Fruit fly (Drosophila melanogaster) whole organism, embryonic: ENCODE results near the gene CG10338.
A peak's percentile ranks its signal among the peaks of the same experiment; 100 is the strongest.

Experiments used
- Abd-B ChIP-seq: fragments of 200-800 bp; sonication (Bioruptor generic); optimal IDR thresholded peaks from 2 replicates; lab custom pipeline; 2018; ENCODE audit warnings: missing biosample characterization, mild to moderate bottlenecking, missing genetic modification characterization, moderate library complexity
- Ada2b ChIP-seq: fragments of 200-800 bp; sonication (Bioruptor generic); IDR thresholded peaks from 2 replicates; pipeline ENCODE4 v1.3.6; 2022; ENCODE audit warnings: missing biosample characterization, missing genetic modification characterization
- Blimp-1 ChIP-seq: fragments of 200-800 bp; sonication (Bioruptor generic); optimal IDR thresholded peaks from 3 replicates; lab custom pipeline; 2018; ENCODE audit warnings: missing biosample characterization, missing genetic modification characterization, mild to moderate bottlenecking, moderate library complexity, missing genetic modification reagents
- CG10366 ChIP-seq: fragments of 200-800 bp; sonication (Bioruptor generic); IDR thresholded peaks from 2 replicates; pipeline ENCODE4 v1.3.6; 2022; ENCODE audit warnings: missing biosample characterization, missing genetic modification characterization
- CG10462 ChIP-seq: fragments of 200-800 bp; sonication (Bioruptor generic); optimal IDR thresholded peaks from 2 replicates; lab custom pipeline; 2016; ENCODE audit warnings: missing biosample characterization, missing genetic modification characterization
- CG13775 ChIP-seq: fragments of 200-800 bp; sonication (Bioruptor generic); optimal IDR thresholded peaks from 3 replicates; lab custom pipeline; 2017; ENCODE audit warnings: missing biosample characterization, mild to moderate bottlenecking, missing genetic modification characterization
- CG16815 ChIP-seq: fragments of 200-800 bp; sonication (Bioruptor generic); optimal IDR thresholded peaks from 3 replicates; lab custom pipeline; 2017; ENCODE audit warnings: missing biosample characterization, mild to moderate bottlenecking, missing genetic modification characterization
- CG17385 ChIP-seq: fragments of 200-800 bp; sonication (Bioruptor generic); optimal IDR thresholded peaks from 3 replicates; lab custom pipeline; 2018; ENCODE audit warnings: missing biosample characterization, mild to moderate bottlenecking, missing genetic modification characterization
- CG17802 ChIP-seq: fragments of 200-800 bp; sonication (Bioruptor generic); optimal IDR thresholded peaks from 2 replicates; lab custom pipeline; 2018; ENCODE audit warnings: missing biosample characterization, mild to moderate bottlenecking, missing genetic modification characterization, moderate library complexity
- CG2678 ChIP-seq: fragments of 200-800 bp; sonication (Bioruptor generic); optimal IDR thresholded peaks from 3 replicates; lab custom pipeline; 2019; ENCODE audit warnings: missing biosample characterization, mild to moderate bottlenecking, missing genetic modification characterization, moderate library complexity
- CG6654 ChIP-seq: fragments of 200-800 bp; sonication (Bioruptor generic); optimal IDR thresholded peaks from 2 replicates; lab custom pipeline; 2017; ENCODE audit warnings: missing biosample characterization, mild to moderate bottlenecking, missing genetic modification characterization
- CG6813 ChIP-seq: fragments of 200-800 bp; sonication (Bioruptor generic); optimal IDR thresholded peaks from 2 replicates; lab custom pipeline; 2017; ENCODE audit warnings: missing biosample characterization, missing genetic modification characterization, mild to moderate bottlenecking, moderate library complexity, missing genetic modification reagents
- CG8388 ChIP-seq: fragments of 200-800 bp; sonication (Bioruptor generic); optimal IDR thresholded peaks from 2 replicates; lab custom pipeline; 2019; ENCODE audit warnings: missing biosample characterization, mild to moderate bottlenecking, missing genetic modification characterization, moderate library complexity
- CG8944 ChIP-seq: fragments of 200-800 bp; sonication (Bioruptor generic); optimal IDR thresholded peaks from 3 replicates; lab custom pipeline; 2016; ENCODE audit warnings: missing biosample characterization, missing genetic modification characterization
- CG9727 ChIP-seq: fragments of 200-800 bp; sonication (Bioruptor generic); optimal IDR thresholded peaks from 3 replicates; lab custom pipeline; 2017; ENCODE audit warnings: missing biosample characterization, mild to moderate bottlenecking, missing genetic modification characterization
- D ChIP-seq, 2 experiments: fragments of 200-800 bp in 1 of 2; fragments of >200 bp in 1 of 2; sonication (Bioruptor generic) in 1 of 2; optimal IDR thresholded peaks; 2 replicates in 1 of 2; 3 replicates in 1 of 2; lab custom pipeline; 2017; ENCODE audit warnings: mild to moderate bottlenecking in 1 of 2, missing biosample characterization in 1 of 2, missing genetic modification characterization in 1 of 2, missing genetic modification reagents in 1 of 2
- Dbx ChIP-seq: fragments of 200-800 bp; sonication (Bioruptor generic); IDR thresholded peaks from 3 replicates; pipeline ENCODE4 v1.3.6; 2022; ENCODE audit warnings: missing biosample characterization, missing genetic modification characterization
- Dip3 ChIP-seq: fragments of 200-800 bp; sonication (Bioruptor generic); optimal IDR thresholded peaks from 3 replicates; lab custom pipeline; 2016; ENCODE audit warnings: missing biosample characterization, missing genetic modification characterization
- Dll ChIP-seq: fragments of 200-800 bp; sonication (Bioruptor generic); IDR thresholded peaks from 4 replicates; pipeline ENCODE4 v1.3.6; 2022; ENCODE audit warnings: missing biosample characterization, missing genetic modification characterization; ENCODE audit not compliant: partially characterized antibody
- HHEX ChIP-seq: fragments of 200-800 bp; sonication (Bioruptor generic); optimal IDR thresholded peaks from 3 replicates; lab custom pipeline; 2017; ENCODE audit warnings: missing biosample characterization, mild to moderate bottlenecking, missing genetic modification characterization, missing genetic modification reagents
- Kr ChIP-seq: fragments of 200-800 bp; sonication (Bioruptor generic); optimal IDR thresholded peaks from 2 replicates; lab custom pipeline; 2017; ENCODE audit warnings: missing biosample characterization, mild to moderate bottlenecking, missing genetic modification characterization
- MESR4 ChIP-seq: fragments of 200-800 bp; sonication (Bioruptor generic); optimal IDR thresholded peaks from 2 replicates; lab custom pipeline; 2018; ENCODE audit warnings: missing biosample characterization, mild to moderate bottlenecking, missing genetic modification characterization, moderate library complexity
- Mrtf ChIP-seq: fragments of 200-800 bp; sonication (Bioruptor generic); IDR thresholded peaks from 3 replicates; pipeline ENCODE4 v1.3.6; 2022; ENCODE audit warnings: missing biosample characterization, missing genetic modification characterization
- Optix ChIP-seq: fragments of 200-800 bp; sonication (Bioruptor generic); IDR thresholded peaks from 3 replicates; pipeline ENCODE4 v1.3.6; 2022; ENCODE audit warnings: missing biosample characterization, missing genetic modification characterization
- Ptx1 ChIP-seq: fragments of 200-800 bp; sonication (Bioruptor generic); IDR thresholded peaks from 2 replicates; pipeline ENCODE4 v1.3.6; 2022; ENCODE audit warnings: missing biosample characterization, missing genetic modification characterization
- ara ChIP-seq: fragments of 200-800 bp; sonication (Bioruptor generic); IDR thresholded peaks from 2 replicates; pipeline ENCODE4 v1.3.6; 2022; ENCODE audit warnings: missing biosample characterization, missing genetic modification characterization
- ase ChIP-seq: fragments of 200-800 bp; sonication (Bioruptor generic); IDR thresholded peaks from 3 replicates; pipeline ENCODE4 v1.3.6; 2022; ENCODE audit warnings: missing biosample characterization, missing genetic modification characterization
- cas ChIP-seq: fragments of 200-800 bp; sonication (Bioruptor generic); IDR thresholded peaks from 2 replicates; pipeline ENCODE4 v1.3.6; 2022; ENCODE audit warnings: missing biosample characterization, missing genetic modification characterization
- da ChIP-seq: fragments of 200-800 bp; sonication (Bioruptor generic); optimal IDR thresholded peaks from 2 replicates; lab custom pipeline; 2016; ENCODE audit warnings: missing biosample characterization, missing genetic modification characterization
- dati ChIP-seq: fragments of 200-800 bp; sonication (Bioruptor generic); IDR thresholded peaks from 2 replicates; pipeline ENCODE4 v1.3.6; 2022; ENCODE audit warnings: missing biosample characterization, missing genetic modification characterization
- dysf ChIP-seq: fragments of 200-800 bp; sonication (Bioruptor generic); IDR thresholded peaks from 3 replicates; pipeline ENCODE4 v1.3.6; 2022; ENCODE audit warnings: missing biosample characterization, missing genetic modification characterization
- gt ChIP-seq: fragments of 200-800 bp; sonication (Bioruptor generic); IDR thresholded peaks from 2 replicates; pipeline ENCODE4 v1.3.6; 2022; ENCODE audit warnings: missing biosample characterization, missing genetic modification characterization
- ken ChIP-seq: fragments of 200-800 bp; sonication (Bioruptor generic); IDR thresholded peaks from 3 replicates; pipeline ENCODE4 v1.3.6; 2022; ENCODE audit warnings: missing biosample characterization, missing genetic modification characterization
- lov ChIP-seq, 2 experiments: fragments of 200-800 bp in 1 of 2; fragments of >200 bp in 1 of 2; sonication (Bioruptor generic) in 1 of 2; IDR thresholded peaks in 1 of 2; optimal IDR thresholded peaks in 1 of 2; 2 replicates in 1 of 2; 3 replicates in 1 of 2; pipeline versions ENCODE4 v1.3.6 to Lab custom; 2017 to 2022; ENCODE audit warnings: missing biosample characterization in 1 of 2, missing genetic modification characterization in 1 of 2
- maf-S ChIP-seq: fragments of 200-800 bp; sonication (Bioruptor generic); optimal IDR thresholded peaks from 2 replicates; lab custom pipeline; 2016; ENCODE audit warnings: missing biosample characterization, missing genetic modification characterization
- mld ChIP-seq: fragments of 200-800 bp; sonication (Bioruptor generic); IDR thresholded peaks from 3 replicates; pipeline ENCODE4 v1.3.6; 2022; ENCODE audit warnings: missing biosample characterization, missing genetic modification characterization; ENCODE audit not compliant: partially characterized antibody
- nerfin-2 ChIP-seq: fragments of 200-800 bp; sonication (Bioruptor generic); IDR thresholded peaks from 2 replicates; pipeline ENCODE4 v1.3.6; 2022; ENCODE audit warnings: missing biosample characterization, missing genetic modification characterization; ENCODE audit not compliant: partially characterized antibody
- pfk ChIP-seq: fragments of 200-800 bp; sonication (Bioruptor generic); optimal IDR thresholded peaks from 2 replicates; lab custom pipeline; 2018; ENCODE audit warnings: missing biosample characterization, mild to moderate bottlenecking, missing genetic modification characterization, moderate library complexity
- pita ChIP-seq: fragments of 200-800 bp; sonication (Bioruptor generic); optimal IDR thresholded peaks from 2 replicates; lab custom pipeline; 2017; ENCODE audit warnings: missing biosample characterization, mild to moderate bottlenecking, missing genetic modification characterization
- pros ChIP-seq: fragments of 200-800 bp; sonication (Bioruptor generic); optimal IDR thresholded peaks from 3 replicates; lab custom pipeline; 2019; ENCODE audit warnings: missing biosample characterization, mild to moderate bottlenecking, missing genetic modification characterization, moderate library complexity
- row ChIP-seq: fragments of 200-800 bp; sonication (Bioruptor generic); IDR thresholded peaks from 3 replicates; pipeline ENCODE4 v1.3.6; 2022; ENCODE audit warnings: missing biosample characterization, missing genetic modification characterization
- sens ChIP-seq: fragments of 200-800 bp; sonication (Bioruptor generic); peaks from one replicate; lab custom pipeline; 2016; ENCODE audit warnings: missing biosample characterization, missing genetic modification characterization
- sima ChIP-seq: fragments of 200-800 bp; sonication (Bioruptor generic); optimal IDR thresholded peaks from 2 replicates; lab custom pipeline; 2016; ENCODE audit warnings: missing biosample characterization, missing genetic modification characterization
- tap ChIP-seq: fragments of 200-800 bp; optimal IDR thresholded peaks from 3 replicates; lab custom pipeline; 2019; ENCODE audit warnings: missing biosample characterization, mild to moderate bottlenecking, missing genetic modification characterization, moderate library complexity
- tin ChIP-seq: fragments of 200-800 bp; sonication (Bioruptor generic); optimal IDR thresholded peaks from 3 replicates; lab custom pipeline; 2016; ENCODE audit warnings: missing biosample characterization, missing genetic modification characterization
- twi ChIP-seq: fragments of 200-800 bp; optimal IDR thresholded peaks from 2 replicates; lab custom pipeline; 2019; ENCODE audit warnings: missing biosample characterization, mild to moderate bottlenecking, missing genetic modification characterization, moderate library complexity
- unpg ChIP-seq: fragments of 200-800 bp; sonication (Bioruptor generic); optimal IDR thresholded peaks from 3 replicates; lab custom pipeline; 2018; ENCODE audit warnings: missing biosample characterization, mild to moderate bottlenecking, missing genetic modification characterization, moderate library complexity
- wor ChIP-seq: fragments of 200-800 bp; sonication (Bioruptor generic); IDR thresholded peaks from 2 replicates; pipeline ENCODE4 v1.3.6; 2022; ENCODE audit warnings: missing biosample characterization, missing genetic modification characterization
- yki ChIP-seq: fragments of >200 bp; optimal IDR thresholded peaks from 3 replicates; lab custom pipeline; 2018
- zfh2 ChIP-seq: fragments of 200-800 bp; sonication (Bioruptor generic); optimal IDR thresholded peaks from 2 replicates; lab custom pipeline; 2016; ENCODE audit warnings: missing biosample characterization, missing genetic modification characterization

The CG10338 gene

dm6 chr2L:18705617-18706046 is 10.2 kb downstream of the CG10338 start, which contains the start of gene Jwa (continued):
- peak; percentile 88 for TF ChIP-seq dysf (GFP tag; lab: Robert Waterston, UW)
- peak; percentile 96 for TF ChIP-seq tin
- peak; percentile 97 for TF ChIP-seq sens (GFP tag; lab: Kevin White, UChicago)
- TF ChIP-seq tap (tag; lab: Kevin White, UChicago), result peak; percentile 39
- TF ChIP-seq HHEX (GFP tag; lab: Kevin White, UChicago), result peak; percentile 67
- peak; percentile 95 for TF ChIP-seq ken
- peak; percentile 37 for TF ChIP-seq CG6654 (GFP tag; lab: Kevin White, UChicago)
- peak; percentile 97 for TF ChIP-seq zfh2 (GFP tag; lab: Kevin White, UChicago)
- peak; percentile 95 for TF ChIP-seq nerfin-2
- no peak for TF ChIP-seq pita (GFP tag; lab: Kevin White, UChicago)
- TF ChIP-seq MESR4, result peak; percentile 87
- TF ChIP-seq CG8388 (GFP tag; lab: Kevin White, UChicago), result peak; percentile 68
- TF ChIP-seq Abd-B, result peak; percentile 94
- TF ChIP-seq CG13775, result peak; percentile 97
- 0 out of 2 replicates have a peak, but pooled peaks have one; percentile 49 for TF ChIP-seq gt (GFP tag; lab: Robert Waterston, UW)
- TF ChIP-seq Optix, result peak; percentile 98
- peak; percentile 94 for TF ChIP-seq Ptx1 (GFP tag; lab: Robert Waterston, UW)
- TF ChIP-seq da (GFP tag; lab: Kevin White, UChicago), result peak; percentile 58
- peak; percentile 99 for TF ChIP-seq row (GFP tag; lab: Robert Waterston, UW)
- TF ChIP-seq lov (optimal IDR thresholded peaks at IDR 0.05; lab: Kevin White, UChicago), result no peak
- TF ChIP-seq lov (GFP tag; IDR thresholded peaks at IDR 0.05; lab: Robert Waterston, UW), result peak; percentile 83; the same call in 2 of the 3 replicates
- TF ChIP-seq dati (GFP tag; lab: Robert Waterston, UW), result peak; percentile 41; the same call in 1 of the 2 replicates
- peak; percentile 47 for TF ChIP-seq CG17802 (tag; lab: Kevin White, UChicago)
- TF ChIP-seq sima (GFP tag; lab: Kevin White, UChicago), result peak; percentile 56
- TF ChIP-seq maf-S, result peak; percentile 92
- TF ChIP-seq CG16815 (GFP tag; lab: Kevin White, UChicago), result peak; percentile 97
- no peak for TF ChIP-seq pfk (GFP tag; lab: Kevin White, UChicago)
- peak; percentile 81 for TF ChIP-seq CG9727
- TF ChIP-seq pros (GFP tag; lab: Kevin White, UChicago), result no peak
- TF ChIP-seq D (optimal IDR thresholded peaks at IDR 0.05; lab: Kevin White, UChicago), result no peak
- TF ChIP-seq D (GFP tag; optimal IDR thresholded peaks at IDR 0.05; lab: Kevin White, UChicago), result peak; percentile 80
- TF ChIP-seq ara (GFP tag; lab: Robert Waterston, UW), result peak; percentile 84
- TF ChIP-seq yki, result no peak
- peak; percentile 69 for TF ChIP-seq twi (tag; lab: Kevin White, UChicago)
- peak; percentile 84 for TF ChIP-seq Mrtf (GFP tag; lab: Robert Waterston, UW)
- TF ChIP-seq ase (GFP tag; lab: Robert Waterston, UW), result peak; percentile 66; the same call in 2 of the 3 replicates
- peak; percentile 79 for TF ChIP-seq Ada2b (GFP tag; lab: Robert Waterston, UW)
- TF ChIP-seq CG2678 (tag; lab: Kevin White, UChicago), result peak; percentile 85
- TF ChIP-seq CG10366 (GFP tag; lab: Robert Waterston, UW), result peak; percentile 89
- peak; percentile 94 for TF ChIP-seq CG8944 (GFP tag; lab: Kevin White, UChicago)
- TF ChIP-seq Dbx (GFP tag; lab: Robert Waterston, UW), result peak; percentile 95
- TF ChIP-seq CG10462 (GFP tag; lab: Kevin White, UChicago), result peak; percentile 77
- peak; percentile 92 for TF ChIP-seq cas (GFP tag; lab: Robert Waterston, UW)
- peak; percentile 80 for TF ChIP-seq wor (GFP tag; lab: Robert Waterston, UW)
- TF ChIP-seq CG17385 (GFP tag; lab: Kevin White, UChicago), result peak; percentile 90
- no peak for TF ChIP-seq CG6813 (GFP tag; lab: Kevin White, UChicago)
- peak; percentile 97 for TF ChIP-seq unpg (GFP tag; lab: Kevin White, UChicago)
- TF ChIP-seq Dll (GFP tag; lab: Robert Waterston, UW), result peak; percentile 100
- peak; percentile 71 for TF ChIP-seq Blimp-1 (GFP tag; lab: Kevin White, UChicago)
- TF ChIP-seq Kr (GFP tag; lab: Kevin White, UChicago), result no peak
- peak; percentile 94 for TF ChIP-seq Dip3 (GFP tag; lab: Kevin White, UChicago)
- peak; percentile 87 for TF ChIP-seq mld (GFP tag; lab: Robert Waterston, UW)
